Fruit fly (Drosophila melanogaster): Measurements from ENCODE around the gene Jon65Aiv.
A peak's percentile ranks its signal among the peaks of the same experiment; 100 is the strongest.

Gene Jon65Aiv

DNA sequence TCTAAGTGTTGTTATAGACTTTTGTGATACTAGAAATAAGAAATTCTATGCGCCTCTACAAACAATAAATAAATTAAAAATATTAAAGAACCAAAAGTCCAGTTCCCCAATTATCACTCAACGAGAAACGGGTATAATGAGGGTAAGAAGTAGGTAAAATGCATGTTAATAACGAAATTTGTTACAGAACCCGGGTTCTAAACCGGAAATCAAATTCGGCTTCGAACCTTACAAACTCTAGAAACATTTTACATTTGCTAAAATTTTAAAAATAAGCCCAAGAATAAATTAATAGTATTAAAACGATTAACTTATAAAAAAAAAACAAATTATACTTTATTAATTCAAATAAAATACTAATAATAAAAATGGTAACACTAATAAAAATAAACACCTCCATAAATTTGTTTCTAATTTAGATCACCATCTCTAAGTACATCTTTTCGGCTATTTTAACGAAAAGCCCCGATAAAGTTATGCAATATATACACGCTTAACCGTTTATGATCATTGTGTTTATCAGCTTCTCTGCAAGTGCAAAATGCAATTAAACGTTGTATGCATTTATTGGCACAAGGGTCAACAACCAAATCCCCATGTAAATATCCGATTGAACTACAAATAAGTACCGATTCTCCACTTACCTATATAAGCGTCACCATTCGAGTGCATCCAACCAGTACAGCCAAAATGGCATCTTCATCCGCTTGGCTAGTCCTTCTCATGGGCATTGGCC lies 32.7 kb downstream of the Jon65Aiv start, which contains the start of gene CG6602 (continued):
- TF ChIP-seq D (optimal IDR thresholded peaks at IDR 0.05) = no peak
- peak; percentile 67 for TF ChIP-seq D (GFP tag; optimal IDR thresholded peaks at IDR 0.05)
- TF ChIP-seq CG17186 (GFP tag; optimal IDR thresholded peaks at IDR 0.05) = no peak
- TF ChIP-seq CG9932 (GFP tag; IDR thresholded peaks at IDR 0.05) = peak; percentile 58
- TF ChIP-seq knrl (GFP tag; IDR thresholded peaks at IDR 0.05; ENCODE audit: partially characterized antibody) = no peak
- TF ChIP-seq lab (GFP tag; optimal IDR thresholded peaks at IDR 0.05) = peak; percentile 92
- no peak for TF ChIP-seq zf30C (GFP tag; optimal IDR thresholded peaks at IDR 0.05)
- no peak for TF ChIP-seq CG2712 (tag; optimal IDR thresholded peaks at IDR 0.05)
- TF ChIP-seq Chrac-16 (GFP tag; optimal IDR thresholded peaks at IDR 0.05) = no peak
- TF ChIP-seq CG32532 (GFP tag; IDR thresholded peaks at IDR 0.05) = peak; percentile 87
- no peak for TF ChIP-seq Doc2 (GFP tag; IDR thresholded peaks at IDR 0.05)
- TF ChIP-seq Oaz (GFP tag; IDR thresholded peaks at IDR 0.05) = peak; percentile 38; the same call in 1 of the 2 replicates
- peak; percentile 38 for TF ChIP-seq CG15269 (tag; optimal IDR thresholded peaks at IDR 0.05)
- TF ChIP-seq Poxn (GFP tag; IDR thresholded peaks at IDR 0.05) = no peak
- peak; percentile 76 for TF ChIP-seq otp (GFP tag; IDR thresholded peaks at IDR 0.05)
- peak; percentile 60 for TF ChIP-seq CG4820 (GFP tag; optimal IDR thresholded peaks at IDR 0.05)
- peak; percentile 67 for TF ChIP-seq CG10274 (GFP tag; optimal IDR thresholded peaks at IDR 0.05)
- TF ChIP-seq prd (optimal IDR thresholded peaks at IDR 0.05) = no peak
- TF ChIP-seq prd (GFP tag; IDR thresholded peaks at IDR 0.05) = peak; percentile 42; the same call in 2 of the 3 replicates
- TF ChIP-seq Adf1 (GFP tag; IDR thresholded peaks at IDR 0.05) = no peak
- no peak for TF ChIP-seq CG13287 (GFP tag; IDR thresholded peaks at IDR 0.05; ENCODE audit: partially characterized antibody)
- TF ChIP-seq exex (tag; optimal IDR thresholded peaks at IDR 0.05) = peak; percentile 42
- TF ChIP-seq CG32767 (GFP tag; IDR thresholded peaks at IDR 0.05) = no peak
- TF ChIP-seq Dll (GFP tag; IDR thresholded peaks at IDR 0.05; ENCODE audit: partially characterized antibody) = no peak
- no peak for TF ChIP-seq CG16779 (GFP tag; IDR thresholded peaks at IDR 0.05)
- peak; percentile 65 for TF ChIP-seq B-H1 (GFP tag; IDR thresholded peaks at IDR 0.05)
- no peak for TF ChIP-seq Xrp1 (GFP tag; IDR thresholded peaks at IDR 0.05)
- TF ChIP-seq lov (optimal IDR thresholded peaks at IDR 0.05) = no peak
- TF ChIP-seq lov (GFP tag; IDR thresholded peaks at IDR 0.05) = peak; percentile 68
- peak; percentile 41 for TF ChIP-seq Lhr (GFP tag; optimal IDR thresholded peaks at IDR 0.05)
- TF ChIP-seq CG18262 (tag; optimal IDR thresholded peaks at IDR 0.05) = peak; percentile 53
- TF ChIP-seq CG33557 (GFP tag; optimal IDR thresholded peaks at IDR 0.05) = peak; percentile 33
- TF ChIP-seq CG1603 (tag; optimal IDR thresholded peaks at IDR 0.05) = peak; percentile 64
- peak; percentile 25 for TF ChIP-seq CG12219 (GFP tag; optimal IDR thresholded peaks at IDR 0.05)
- no peak for TF ChIP-seq vnd (GFP tag; IDR thresholded peaks at IDR 0.05; ENCODE audit: partially characterized antibody)
- peak; percentile 81 for TF ChIP-seq CG17328 (GFP tag; IDR thresholded peaks at IDR 0.05)
- TF ChIP-seq sd (tag; optimal IDR thresholded peaks at IDR 0.05) = no peak
- TF ChIP-seq CG8944 (GFP tag; optimal IDR thresholded peaks at IDR 0.05) = no peak
- TF ChIP-seq sens (GFP tag) = peak; percentile 90
- peak; percentile 39 for TF ChIP-seq CG1792 (GFP tag; optimal IDR thresholded peaks at IDR 0.05)
- TF ChIP-seq Dp (GFP tag; optimal IDR thresholded peaks at IDR 0.05) = no peak
- no peak for TF ChIP-seq da (GFP tag; optimal IDR thresholded peaks at IDR 0.05)
- no peak for TF ChIP-seq CG8478 (optimal IDR thresholded peaks at IDR 0.05)
- TF ChIP-seq crc (GFP tag; optimal IDR thresholded peaks at IDR 0.05) = peak; percentile 25
- peak; percentile 71 for TF ChIP-seq dati (GFP tag; IDR thresholded peaks at IDR 0.05)
- TF ChIP-seq CG4854 (GFP tag; optimal IDR thresholded peaks at IDR 0.05) = peak; percentile 35
- peak; percentile 41 for TF ChIP-seq YL-1 (GFP tag; optimal IDR thresholded peaks at IDR 0.05)
- no peak for TF ChIP-seq CG11093 (GFP tag; IDR thresholded peaks at IDR 0.05)
- no peak for TF ChIP-seq CG17568 (GFP tag; optimal IDR thresholded peaks at IDR 0.05)
- TF ChIP-seq fd102C (GFP tag; optimal IDR thresholded peaks at IDR 0.05) = peak; percentile 10
- peak; percentile 53 for TF ChIP-seq CoRest (tag; optimal IDR thresholded peaks at IDR 0.05)
